Fruit fly (Drosophila melanogaster) whole organism, embryonic: Measurements from ENCODE around the gene CG9691.

Experiments used
- Abd-B ChIP-seq: fragments of 200-800 bp; sonication (Bioruptor generic); optimal IDR thresholded peaks from 2 replicates; lab custom pipeline; 2018; ENCODE audit warnings: missing biosample characterization, mild to moderate bottlenecking, missing genetic modification characterization, moderate library complexity
- Atf6 ChIP-seq: fragments of 200-800 bp; sonication (Bioruptor generic); IDR thresholded peaks from 2 replicates; pipeline ENCODE4 v1.3.6; 2022; ENCODE audit warnings: missing biosample characterization, missing genetic modification characterization
- CG1024 ChIP-seq: fragments of 200-800 bp; sonication (Bioruptor generic); IDR thresholded peaks from 2 replicates; pipeline ENCODE4 v1.3.6; 2022; ENCODE audit warnings: missing biosample characterization, missing genetic modification characterization
- CG11504 ChIP-seq: fragments of 200-800 bp; sonication (Bioruptor generic); optimal IDR thresholded peaks from 3 replicates; lab custom pipeline; 2019; ENCODE audit warnings: missing biosample characterization, mild to moderate bottlenecking, missing genetic modification characterization, moderate library complexity
- CG11695 ChIP-seq: fragments of 200-800 bp; sonication (Bioruptor generic); IDR thresholded peaks from 3 replicates; pipeline ENCODE4 v1.3.6; 2022; ENCODE audit warnings: missing biosample characterization, missing genetic modification characterization
- CG12155 ChIP-seq: fragments of 200-800 bp; sonication (Bioruptor generic); optimal IDR thresholded peaks from 3 replicates; lab custom pipeline; 2016; ENCODE audit warnings: missing biosample characterization, missing genetic modification characterization
- CG12299 ChIP-seq: fragments of 200-800 bp; sonication (Bioruptor generic); optimal IDR thresholded peaks from 2 replicates; lab custom pipeline; 2018; ENCODE audit warnings: missing biosample characterization, mild to moderate bottlenecking, missing genetic modification characterization
- CG1233 ChIP-seq: fragments of 200-800 bp; sonication (Bioruptor generic); optimal IDR thresholded peaks from 4 replicates; lab custom pipeline; 2018; ENCODE audit warnings: missing biosample characterization, mild to moderate bottlenecking, missing genetic modification characterization
- CG13624 ChIP-seq: fragments of 200-800 bp; sonication (Bioruptor generic); optimal IDR thresholded peaks from 2 replicates; lab custom pipeline; 2016; ENCODE audit warnings: missing biosample characterization, missing genetic modification characterization
- CG1602 ChIP-seq: fragments of 200-800 bp; sonication (Bioruptor generic); optimal IDR thresholded peaks from 3 replicates; lab custom pipeline; 2016; ENCODE audit warnings: missing biosample characterization, missing genetic modification characterization
- CG31224 ChIP-seq: fragments of 200-800 bp; sonication (Bioruptor generic); IDR thresholded peaks from 2 replicates; pipeline ENCODE4 v1.3.6; 2022; ENCODE audit warnings: missing biosample characterization, missing genetic modification characterization
- CG32532 ChIP-seq: fragments of 200-800 bp; sonication (Bioruptor generic); IDR thresholded peaks from 2 replicates; pipeline ENCODE4 v1.3.6; 2022; ENCODE audit warnings: missing biosample characterization, missing genetic modification characterization
- CG3281 ChIP-seq: fragments of 200-800 bp; sonication (Bioruptor generic); optimal IDR thresholded peaks from 3 replicates; lab custom pipeline; 2017; ENCODE audit warnings: missing biosample characterization, mild to moderate bottlenecking, missing genetic modification characterization
- CG34422 ChIP-seq: fragments of 200-800 bp; sonication (Bioruptor generic); IDR thresholded peaks from 3 replicates; pipeline ENCODE4 v1.3.6; 2022; ENCODE audit warnings: missing biosample characterization, missing genetic modification characterization
- CG3838 ChIP-seq: fragments of 200-800 bp; sonication (Bioruptor generic); optimal IDR thresholded peaks from 3 replicates; lab custom pipeline; 2016; ENCODE audit warnings: missing biosample characterization, missing genetic modification characterization
- CG4404 ChIP-seq: fragments of 200-800 bp; sonication (Bioruptor generic); IDR thresholded peaks from 2 replicates; pipeline ENCODE4 v1.3.6; 2022; ENCODE audit warnings: missing biosample characterization, missing genetic modification characterization
- CG6765 ChIP-seq: fragments of 200-800 bp; sonication (Bioruptor generic); optimal IDR thresholded peaks from 3 replicates; lab custom pipeline; 2017; ENCODE audit warnings: missing biosample characterization, mild to moderate bottlenecking, missing genetic modification characterization
- CG6854 ChIP-seq: fragments of 200-800 bp; sonication (Bioruptor generic); optimal IDR thresholded peaks from 3 replicates; lab custom pipeline; 2017; ENCODE audit warnings: missing biosample characterization, mild to moderate bottlenecking, missing genetic modification characterization
- CG7928 ChIP-seq: fragments of 200-800 bp; sonication (Bioruptor generic); optimal IDR thresholded peaks from 2 replicates; lab custom pipeline; 2017; ENCODE audit warnings: missing biosample characterization, mild to moderate bottlenecking, missing genetic modification characterization
- CG8290 ChIP-seq, 3 experiments: fragments of 200-800 bp; sonication (Bioruptor generic); optimal IDR thresholded peaks; 2 replicates each; lab custom pipeline; 2016 to 2019; ENCODE audit warnings: missing biosample characterization in 3 of 3, missing genetic modification characterization in 3 of 3, mild to moderate bottlenecking in 2 of 3, moderate library complexity in 1 of 3
- CG9215 ChIP-seq: fragments of 200-800 bp; sonication (Bioruptor generic); IDR thresholded peaks from 2 replicates; pipeline ENCODE4 v1.3.6; 2022; ENCODE audit warnings: missing biosample characterization, missing genetic modification characterization
- Deaf1 ChIP-seq: fragments of 200-800 bp; optimal IDR thresholded peaks from 3 replicates; lab custom pipeline; 2019; ENCODE audit warnings: missing biosample characterization, mild to moderate bottlenecking, missing genetic modification characterization, moderate library complexity
- Dfd ChIP-seq, 2 experiments: fragments of >200 bp; optimal IDR thresholded peaks; 2 replicates each; lab custom pipeline; 2017; ENCODE audit warnings: missing biosample characterization in 2 of 2, missing genetic modification characterization in 2 of 2
- Meics ChIP-seq: fragments of 200-800 bp; sonication (Bioruptor generic); optimal IDR thresholded peaks from 2 replicates; lab custom pipeline; 2017; ENCODE audit warnings: missing biosample characterization, mild to moderate bottlenecking, missing genetic modification characterization
- Nf-YA ChIP-seq: fragments of 200-800 bp; sonication (Bioruptor generic); IDR thresholded peaks from 2 replicates; pipeline ENCODE4 v1.3.6; 2022; ENCODE audit warnings: missing biosample characterization, missing genetic modification characterization
- Nf-YB ChIP-seq: fragments of 200-800 bp; sonication (Bioruptor generic); optimal IDR thresholded peaks from 3 replicates; lab custom pipeline; 2019; ENCODE audit warnings: missing biosample characterization, mild to moderate bottlenecking, missing genetic modification characterization, moderate library complexity
- Spps ChIP-seq: fragments of 200-800 bp; sonication (Bioruptor generic); optimal IDR thresholded peaks from 2 replicates; lab custom pipeline; 2018; ENCODE audit warnings: missing biosample characterization, mild to moderate bottlenecking, missing genetic modification characterization
- bowl ChIP-seq: fragments of 200-800 bp; sonication (Bioruptor generic); IDR thresholded peaks from 2 replicates; pipeline ENCODE4 v1.3.6; 2022; ENCODE audit warnings: missing biosample characterization, missing genetic modification characterization
- bsh ChIP-seq, 2 experiments: fragments of 200-800 bp; sonication (Bioruptor generic); optimal IDR thresholded peaks; 2 replicates each; lab custom pipeline; 2017 to 2018; ENCODE audit warnings: mild to moderate bottlenecking in 2 of 2, missing biosample characterization in 2 of 2, missing genetic modification characterization in 2 of 2, moderate library complexity in 1 of 2
- cg ChIP-seq: fragments of 200-800 bp; sonication (Bioruptor generic); optimal IDR thresholded peaks from 3 replicates; lab custom pipeline; 2019; ENCODE audit warnings: missing biosample characterization, mild to moderate bottlenecking, missing genetic modification characterization, moderate library complexity
- chinmo ChIP-seq: fragments of 200-800 bp; sonication (Bioruptor generic); IDR thresholded peaks from 4 replicates; pipeline ENCODE4 v1.3.6; 2022; ENCODE audit warnings: missing biosample characterization, missing genetic modification characterization; ENCODE audit not compliant: partially characterized antibody
- dysf ChIP-seq: fragments of 200-800 bp; sonication (Bioruptor generic); IDR thresholded peaks from 3 replicates; pipeline ENCODE4 v1.3.6; 2022; ENCODE audit warnings: missing biosample characterization, missing genetic modification characterization
- esg ChIP-seq: fragments of 200-800 bp; sonication (Bioruptor generic); conservative IDR thresholded peaks from 2 replicates; pipeline ENCODE4 v1.3.6; 2022; ENCODE audit warnings: missing biosample characterization, missing genetic modification characterization
- eyg ChIP-seq: fragments of 200-800 bp; sonication (Bioruptor generic); optimal IDR thresholded peaks from 3 replicates; lab custom pipeline; 2016; ENCODE audit warnings: missing biosample characterization, missing genetic modification characterization
- fu2 ChIP-seq: fragments of 200-800 bp; sonication (Bioruptor generic); optimal IDR thresholded peaks from 2 replicates; lab custom pipeline; 2016; ENCODE audit warnings: missing biosample characterization, missing genetic modification characterization
- hth ChIP-seq: fragments of >200 bp; optimal IDR thresholded peaks from 2 replicates; lab custom pipeline; 2017; ENCODE audit warnings: inconsistent platforms
- nerfin-2 ChIP-seq: fragments of 200-800 bp; sonication (Bioruptor generic); IDR thresholded peaks from 2 replicates; pipeline ENCODE4 v1.3.6; 2022; ENCODE audit warnings: missing biosample characterization, missing genetic modification characterization; ENCODE audit not compliant: partially characterized antibody
- onecut ChIP-seq: fragments of 200-800 bp; sonication (Bioruptor generic); IDR thresholded peaks from 2 replicates; pipeline ENCODE4 v1.3.6; 2022; ENCODE audit warnings: missing biosample characterization, missing genetic modification characterization
- peb ChIP-seq: fragments of 200-800 bp; sonication (Bioruptor generic); IDR thresholded peaks from 2 replicates; pipeline ENCODE4 v1.3.6; 2022; ENCODE audit warnings: missing biosample characterization, missing genetic modification characterization
- pho ChIP-seq: fragments of 200-800 bp; sonication (Bioruptor generic); optimal IDR thresholded peaks from 2 replicates; lab custom pipeline; 2016; ENCODE audit warnings: missing biosample characterization, missing genetic modification characterization
- sd ChIP-seq: fragments of 200-800 bp; sonication (Bioruptor generic); optimal IDR thresholded peaks from 3 replicates; lab custom pipeline; 2018; ENCODE audit warnings: missing biosample characterization, mild to moderate bottlenecking, missing genetic modification characterization, moderate library complexity
- sens-2 ChIP-seq: fragments of 200-800 bp; sonication (Bioruptor generic); IDR thresholded peaks from 2 replicates; pipeline ENCODE4 v1.3.6; 2022; ENCODE audit warnings: missing biosample characterization, missing genetic modification characterization
- sim ChIP-seq: fragments of 200-800 bp; sonication (Bioruptor generic); IDR thresholded peaks from 2 replicates; pipeline ENCODE4 v1.3.6; 2022; ENCODE audit warnings: missing biosample characterization, missing genetic modification characterization
- sima ChIP-seq: fragments of 200-800 bp; sonication (Bioruptor generic); optimal IDR thresholded peaks from 2 replicates; lab custom pipeline; 2016; ENCODE audit warnings: missing biosample characterization, missing genetic modification characterization
- sna ChIP-seq: fragments of 200-800 bp; sonication (Bioruptor generic); IDR thresholded peaks from 2 replicates; pipeline ENCODE4 v1.3.6; 2022; ENCODE audit warnings: missing biosample characterization, missing genetic modification characterization; ENCODE audit not compliant: partially characterized antibody
- stc ChIP-seq: fragments of 200-800 bp; sonication (Bioruptor generic); IDR thresholded peaks from 2 replicates; pipeline ENCODE4 v1.3.6; 2022; ENCODE audit warnings: missing biosample characterization, missing genetic modification characterization
- tgo ChIP-seq: fragments of 200-800 bp; sonication (Bioruptor generic); IDR thresholded peaks from 3 replicates; pipeline ENCODE4 v1.3.6; 2022; ENCODE audit warnings: missing biosample characterization, missing genetic modification characterization
- tll ChIP-seq, 2 experiments: fragments of 200-800 bp in 1 of 2; fragments of >200 bp in 1 of 2; sonication (Bioruptor generic) in 1 of 2; optimal IDR thresholded peaks; 2 replicates each; lab custom pipeline; 2017 to 2019; ENCODE audit warnings: missing biosample characterization in 2 of 2, missing genetic modification characterization in 2 of 2, mild to moderate bottlenecking in 1 of 2, moderate library complexity in 1 of 2
- vnd ChIP-seq: fragments of 200-800 bp; sonication (Bioruptor generic); IDR thresholded peaks from 3 replicates; pipeline ENCODE4 v1.3.6; 2022; ENCODE audit warnings: missing biosample characterization, missing genetic modification characterization; ENCODE audit not compliant: partially characterized antibody

The CG9691 gene

DNA sequence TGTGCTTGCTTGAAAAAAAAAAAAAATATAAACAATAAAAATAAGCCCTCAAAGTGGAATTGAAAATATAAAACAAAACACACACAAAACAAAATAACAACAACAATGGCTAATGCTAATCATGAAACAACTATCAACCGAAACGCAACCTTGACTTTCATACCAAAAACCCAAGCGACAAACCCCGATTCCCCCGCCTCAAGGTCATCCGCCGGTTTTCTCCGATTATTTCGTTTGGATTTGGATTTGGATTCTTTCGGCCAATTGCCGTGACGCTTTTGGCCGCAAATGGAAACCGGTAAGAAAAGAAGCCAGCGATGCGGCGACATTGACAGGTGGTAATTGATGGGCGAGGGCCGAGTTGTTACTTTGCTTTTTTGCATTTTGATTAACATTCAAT, 13.4 kb downstream of the CG9691 start (continued):
- no peak for TF ChIP-seq CG7928 (GFP tag; lab: Kevin White, UChicago)
- TF ChIP-seq Meics (GFP tag; lab: Kevin White, UChicago) = no peak
- TF ChIP-seq chinmo = peak; percentile 79; the same call in 1 of the 4 replicates
- no peak for TF ChIP-seq CG11695 (GFP tag; lab: Robert Waterston, UW)
- TF ChIP-seq tll (GFP tag; optimal IDR thresholded peaks at IDR 0.05; lab: Kevin White, UChicago) = no peak
- TF ChIP-seq esg (GFP tag; lab: Robert Waterston, UW) = no peak
- TF ChIP-seq Dfd (GFP tag; optimal IDR thresholded peaks at IDR 0.05; lab: Kevin White, UChicago) = no peak
- TF ChIP-seq CG32532 (GFP tag; lab: Robert Waterston, UW) = no peak
- TF ChIP-seq bowl = no peak
- TF ChIP-seq sim = no peak

dm6 chrX:9899535-9900179, 15.4 kb downstream of the CG9691 start, which contains the start of gene CG15249:
Gene CG15249 (minus strand): TSS chrX:9899585.
- TF ChIP-seq CG1233 (no peak), sd (tag; lab: Kevin White, UChicago) (no peak), bsh (GFP tag; optimal IDR thresholded peaks at IDR 0.05; lab: Kevin White, UChicago) (peak; percentile 38 to 69), nerfin-2 (GFP tag; lab: Robert Waterston, UW) (no peak), Nf-YB (GFP tag; lab: Kevin White, UChicago) (peak; percentile 32), hth (lab: Kevin White, UChicago) (no peak), CG9215 (GFP tag; lab: Robert Waterston, UW) (no peak; the same call in 1 of the 2 replicates), tgo (no peak; the same call in 2 of the 3 replicates), CG3281 (GFP tag; lab: Kevin White, UChicago) (peak; percentile 27), pho (no peak), CG11504 (tag; lab: Kevin White, UChicago) (peak; percentile 75), Deaf1 (peak; percentile 41), CG6854 (GFP tag; lab: Kevin White, UChicago) (no peak), fu2 (no peak), CG8290 (GFP tag; optimal IDR thresholded peaks at IDR 0.05; lab: Kevin White, UChicago) (no peak), CG8290 (tag; optimal IDR thresholded peaks at IDR 0.05; lab: Kevin White, UChicago) (no peak), CG6765 (GFP tag; lab: Kevin White, UChicago) (no peak), sima (no peak), sens-2 (GFP tag; lab: Robert Waterston, UW) (no peak), CG4404 (GFP tag; lab: Robert Waterston, UW) (no peak), CG3838 (GFP tag; lab: Kevin White, UChicago) (no peak), cg (GFP tag; lab: Kevin White, UChicago) (no peak), Spps (peak; percentile 35), sna (GFP tag; lab: Robert Waterston, UW) (no peak), Atf6 (GFP tag; lab: Robert Waterston, UW) (no peak), Nf-YA (GFP tag; lab: Robert Waterston, UW) (no peak), peb (GFP tag; lab: Robert Waterston, UW) (no peak), vnd (GFP tag; lab: Robert Waterston, UW) (no peak), chinmo (no peak), Dfd (GFP tag; optimal IDR thresholded peaks at IDR 0.05; lab: Kevin White, UChicago) (no peak), CG13624 (GFP tag; lab: Kevin White, UChicago) (no peak), CG1602 (GFP tag; lab: Kevin White, UChicago) (no peak), CG12299 (tag; lab: Kevin White, UChicago) (peak; percentile 34), CG12155 (GFP tag; lab: Kevin White, UChicago) (no peak), CG1024 (GFP tag; lab: Robert Waterston, UW) (no peak), CG34422 (GFP tag; lab: Robert Waterston, UW) (no peak), eyg (no peak), onecut (no peak), stc (GFP tag; lab: Robert Waterston, UW) (no peak), dysf (peak; percentile 51; the same call in 1 of the 3 replicates), CG31224 (GFP tag; lab: Robert Waterston, UW) (no peak), Abd-B (GFP tag; lab: Kevin White, UChicago) (peak; percentile 18)
